Worm (Caenorhabditis elegans) whole organism, midembryonic: ENCODE results near the gene hil-6.

Source experiments
- flt-1 ChIP-seq: fragments of 200-800 bp; sonication (Bioruptor generic); IDR thresholded peaks from 2 replicates; pipeline ENCODE4 v1.3.6; 2022; ENCODE audit warnings: missing genetic modification characterization, missing compliant biosample characterization
- klf-2 ChIP-seq: fragments of 200-800 bp; sonication (Bioruptor generic); conservative IDR thresholded peaks from 2 replicates; pipeline ENCODE4 v1.3.6; 2022; ENCODE audit warnings: missing genetic modification reagents, missing genetic modification characterization, missing compliant biosample characterization

ce11 chrV:2067419-2067818 lies 36.1 kb upstream of the hil-6 start:
- TF ChIP-seq klf-2 (GFP tag; lab: Robert Waterston, UW) (no peak), flt-1 (GFP tag; lab: Robert Waterston, UW) (no peak)
